Fruit fly (Drosophila melanogaster): ENCODE measurements around the gene Cp18.

Cp18 gene

dm6 chr3L:8726317-8726841 lies at the start of gene Cp18:
TSS of gene Cp18 (plus strand) at chr3L:8726791.
- no peak for TF ChIP-seq CG8478 (optimal IDR thresholded peaks at IDR 0.05)
- TF ChIP-seq CTCF (optimal IDR thresholded peaks at IDR 0.05), result no peak

- TF ChIP-seq CG8478 (optimal IDR thresholded peaks at IDR 0.05), result no peak
- no peak for TF ChIP-seq CTCF (optimal IDR thresholded peaks at IDR 0.05)
Observed at dm6 chr3L:8677774-8678173, 48.8 kb upstream of the Cp18 start.

- TF ChIP-seq CTCF (optimal IDR thresholded peaks at IDR 0.05), result no peak
Observed at dm6 chr3L:8680353-8680752, 46.2 kb upstream of the Cp18 start.

- no peak for TF ChIP-seq CG8478 (optimal IDR thresholded peaks at IDR 0.05)
- no peak for TF ChIP-seq CTCF (optimal IDR thresholded peaks at IDR 0.05)
Observed at dm6 chr3L:8681271-8681670, 45.3 kb upstream of the Cp18 start.

dm6 chr3L:8681896-8682550 lies 44.6 kb upstream of the Cp18 start:
- no peak for TF ChIP-seq CG8478 (optimal IDR thresholded peaks at IDR 0.05)
- no peak for TF ChIP-seq CTCF (optimal IDR thresholded peaks at IDR 0.05)

- TF ChIP-seq CG8478 (optimal IDR thresholded peaks at IDR 0.05) (no peak), CTCF (optimal IDR thresholded peaks at IDR 0.05) (no peak)
Observed at dm6 chr3L:8682551-8683375, 43.8 kb upstream of the Cp18 start.

- no peak for TF ChIP-seq CG8478 (optimal IDR thresholded peaks at IDR 0.05)
- no peak for TF ChIP-seq CTCF (optimal IDR thresholded peaks at IDR 0.05)
Observed at dm6 chr3L:8683773-8684172, 42.8 kb upstream of the Cp18 start.

dm6 chr3L:8684419-8685081 lies 42.0 kb upstream of the Cp18 start:
- no peak for TF ChIP-seq CTCF (optimal IDR thresholded peaks at IDR 0.05)
- no peak for TF ChIP-seq CG8478 (optimal IDR thresholded peaks at IDR 0.05)

dm6 chr3L:8686646-8687045 lies 39.9 kb upstream of the Cp18 start:
- TF ChIP-seq CG8478 (optimal IDR thresholded peaks at IDR 0.05) (no peak), CTCF (optimal IDR thresholded peaks at IDR 0.05) (no peak)

dm6 chr3L:8688694-8689291 lies 37.8 kb upstream of the Cp18 start:
- no peak for TF ChIP-seq CTCF (optimal IDR thresholded peaks at IDR 0.05)
- TF ChIP-seq CG8478 (optimal IDR thresholded peaks at IDR 0.05), result no peak

- TF ChIP-seq CG8478 (optimal IDR thresholded peaks at IDR 0.05), result no peak
Observed at dm6 chr3L:8689675-8690074, 36.9 kb upstream of the Cp18 start.

- TF ChIP-seq CTCF (optimal IDR thresholded peaks at IDR 0.05) (no peak), CG8478 (optimal IDR thresholded peaks at IDR 0.05) (no peak)
Observed at dm6 chr3L:8690630-8691029, 36.0 kb upstream of the Cp18 start.

- TF ChIP-seq CG8478 (optimal IDR thresholded peaks at IDR 0.05), result no peak
- TF ChIP-seq CTCF (optimal IDR thresholded peaks at IDR 0.05), result no peak
Observed at dm6 chr3L:8691891-8692874, 34.4 kb upstream of the Cp18 start.
